Worm (Caenorhabditis elegans) whole organism, L4 larva: ENCODE measurements around the gene cah-5.
A peak's percentile ranks its signal among the peaks of the same experiment; 100 is the strongest.

Experiments used
- T26A8.4 ChIP-seq: fragments of 200-800 bp; sonication (Bioruptor generic); IDR thresholded peaks from 2 replicates; pipeline ENCODE4 v1.3.6; 2022; ENCODE audit warnings: missing genetic modification characterization, missing compliant biosample characterization
- spr-1 ChIP-seq: sonication (generic microtip); optimal IDR thresholded peaks from 2 replicates; lab custom pipeline; 2016; ENCODE audit warnings: mild to moderate bottlenecking, missing genetic modification characterization, missing compliant biosample characterization

Gene cah-5

DNA sequence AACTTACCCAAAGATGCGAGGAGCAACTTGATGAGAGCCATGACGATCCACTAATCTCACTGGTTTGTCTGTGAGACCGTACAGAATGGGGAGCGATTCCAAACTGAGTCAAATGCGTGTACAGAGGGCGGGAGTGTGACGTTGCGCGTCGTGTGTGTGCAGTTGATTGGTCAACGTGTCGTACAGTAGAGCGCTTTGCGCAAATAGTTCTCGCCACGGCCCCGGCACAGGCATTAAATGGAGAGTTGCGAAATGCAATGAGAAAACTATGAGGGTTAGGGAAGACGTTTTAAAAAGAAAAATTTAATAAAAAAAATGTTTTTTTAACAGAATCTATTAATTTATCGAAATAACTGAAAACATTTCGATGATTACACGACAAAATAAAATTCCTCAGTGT lies 48.6 kb downstream of the cah-5 start, which contains the start of gene pdi-6 (continued):
- peak; percentile 58 for TF ChIP-seq spr-1
- no peak for TF ChIP-seq T26A8.4 (GFP tag; lab: Robert Waterston, UW)
- TF ChIP-seq, all 104 proteins: peak for 55
